Worm (Caenorhabditis elegans): ENCODE measurements around the gene abts-3.

The abts-3 gene

DNA sequence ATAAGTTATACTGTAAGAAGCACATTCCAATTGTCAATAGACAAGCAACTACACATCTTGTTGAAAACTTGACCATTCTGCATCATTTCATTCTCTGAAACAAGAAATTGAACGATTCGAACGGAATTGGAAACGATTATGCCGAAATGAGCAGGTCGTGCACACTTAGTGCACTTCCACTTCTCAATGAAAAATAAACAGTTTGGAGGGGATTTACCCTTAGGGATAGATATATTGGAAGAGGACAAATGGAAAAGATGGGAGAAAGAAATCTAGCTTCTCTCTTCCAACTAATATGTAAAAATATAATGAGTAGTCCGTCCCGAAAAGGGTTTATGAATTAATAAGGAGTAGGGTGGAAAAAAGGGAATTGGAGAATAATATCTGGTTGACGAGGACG, 36.5 kb downstream of the abts-3 start, which contains the start of gene hst-3.1:
Gene hst-3.1 (minus strand): TSS at position 101 of the 400 bp plus-strand sequence.
- no peak for TF ChIP-seq him-1 (tag; optimal IDR thresholded peaks at IDR 0.05)
- TF ChIP-seq W03F9.2 (tag; optimal IDR thresholded peaks at IDR 0.05), result no peak
- no peak for TF ChIP-seq dao-5 (tag; optimal IDR thresholded peaks at IDR 0.05)

DNA sequence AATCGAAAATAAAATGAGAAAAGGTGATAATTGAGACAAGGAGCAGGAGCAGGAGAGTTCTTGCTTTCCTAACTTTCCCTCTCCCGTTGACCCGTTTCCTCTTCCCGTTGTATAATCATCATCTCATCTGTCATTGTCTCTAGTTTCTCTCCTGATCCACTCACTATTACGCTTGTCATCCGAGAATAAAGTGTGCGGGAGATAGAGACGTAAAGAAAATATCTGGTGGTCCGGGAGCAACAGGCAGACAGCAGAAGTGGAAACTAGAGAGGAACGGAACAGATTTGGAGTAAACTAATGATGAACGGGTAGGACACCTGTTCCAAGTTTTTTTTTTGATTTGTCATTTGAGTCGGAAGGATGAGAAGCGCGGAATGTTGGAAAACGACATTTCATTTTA, 37.5 kb downstream of the abts-3 start:
- TF ChIP-seq dao-5 (tag; optimal IDR thresholded peaks at IDR 0.05) (no peak), him-1 (tag; optimal IDR thresholded peaks at IDR 0.05) (no peak)

ce11 chrII:6171228-6171627, 38.5 kb downstream of the abts-3 start, which contains the start of gene F40H3.3:
Gene F40H3.3, plus strand, starts transcription at chrII:6171507.
- TF ChIP-seq dao-5 (tag; optimal IDR thresholded peaks at IDR 0.05) (no peak), him-1 (tag; optimal IDR thresholded peaks at IDR 0.05) (no peak), W03F9.2 (tag; optimal IDR thresholded peaks at IDR 0.05) (no peak)

- TF ChIP-seq W03F9.2 (tag; optimal IDR thresholded peaks at IDR 0.05) (no peak), him-1 (tag; optimal IDR thresholded peaks at IDR 0.05) (no peak), dao-5 (tag; optimal IDR thresholded peaks at IDR 0.05) (no peak)
Observed at ce11 chrII:6173400-6173799, 40.7 kb downstream of the abts-3 start, which contains the start of gene F40H3.2. Gene F40H3.2, plus strand, starts transcription at chrII:6173649.

ce11 chrII:6175027-6175426, 42.3 kb downstream of the abts-3 start:
- no peak for TF ChIP-seq dao-5 (tag; optimal IDR thresholded peaks at IDR 0.05)
- peak; percentile 13 for TF ChIP-seq him-1 (tag; optimal IDR thresholded peaks at IDR 0.05)

ce11 chrII:6176154-6176897, 43.6 kb downstream of the abts-3 start:
- TF ChIP-seq him-1 (tag; optimal IDR thresholded peaks at IDR 0.05) (no peak), dao-5 (tag; optimal IDR thresholded peaks at IDR 0.05) (no peak), W03F9.2 (tag; optimal IDR thresholded peaks at IDR 0.05) (no peak)

ce11 chrII:6177975-6178742, 45.5 kb downstream of the abts-3 start:
- TF ChIP-seq W03F9.2 (tag; optimal IDR thresholded peaks at IDR 0.05), result no peak
- no peak for TF ChIP-seq dao-5 (tag; optimal IDR thresholded peaks at IDR 0.05)
- no peak for TF ChIP-seq him-1 (tag; optimal IDR thresholded peaks at IDR 0.05)

ce11 chrII:6178743-6179129, 46.0 kb downstream of the abts-3 start:
- TF ChIP-seq W03F9.2 (tag; optimal IDR thresholded peaks at IDR 0.05) (no peak), him-1 (tag; optimal IDR thresholded peaks at IDR 0.05) (no peak), dao-5 (tag; optimal IDR thresholded peaks at IDR 0.05) (no peak)

DNA sequence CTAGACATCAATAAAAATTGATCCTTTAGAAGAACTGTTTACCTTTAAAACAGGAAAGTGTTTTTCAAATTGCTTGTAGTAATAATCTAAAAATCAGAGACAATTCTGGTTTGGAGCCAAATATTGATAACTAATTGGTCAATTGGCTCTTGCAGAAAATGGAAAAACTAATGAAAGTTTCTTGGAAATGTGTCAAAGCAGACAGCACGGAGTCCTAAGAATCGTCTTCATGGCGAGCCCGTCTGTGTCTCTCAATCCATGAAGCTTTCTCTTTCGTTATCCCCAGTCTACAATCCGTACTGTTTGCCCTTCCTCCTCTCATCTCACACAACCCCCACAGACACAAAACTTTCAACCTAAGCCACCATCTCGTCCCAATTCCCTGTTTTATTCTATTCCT, 46.8 kb downstream of the abts-3 start, which contains the start of gene F40H3.1:
Gene F40H3.1 (plus strand): TSS at position 301 of the 400 bp plus-strand sequence.
- TF ChIP-seq dao-5 (tag; optimal IDR thresholded peaks at IDR 0.05) (no peak), him-1 (tag; optimal IDR thresholded peaks at IDR 0.05) (no peak), W03F9.2 (tag; optimal IDR thresholded peaks at IDR 0.05) (no peak)

DNA sequence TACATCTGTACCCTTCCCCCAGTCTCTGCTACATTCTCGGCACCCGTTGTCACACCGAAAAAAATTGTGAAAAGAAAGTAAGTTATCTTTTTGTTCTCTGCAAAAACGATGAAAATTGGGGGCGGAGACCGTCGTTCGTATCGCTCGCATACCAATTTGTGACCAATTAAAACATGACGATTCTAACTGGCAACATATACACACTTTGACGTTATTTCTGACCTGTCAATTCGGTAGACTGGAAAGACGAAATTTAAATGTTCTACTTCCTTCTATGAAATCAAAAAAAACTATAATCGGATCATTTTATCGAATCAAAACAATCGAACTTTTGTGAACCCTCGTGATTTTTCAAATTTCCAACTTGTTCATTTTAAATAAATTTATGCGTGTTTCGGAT, 47.9 kb downstream of the abts-3 start:
- TF ChIP-seq him-1 (tag; optimal IDR thresholded peaks at IDR 0.05) (no peak), W03F9.2 (tag; optimal IDR thresholded peaks at IDR 0.05) (no peak), dao-5 (tag; optimal IDR thresholded peaks at IDR 0.05) (no peak)

DNA sequence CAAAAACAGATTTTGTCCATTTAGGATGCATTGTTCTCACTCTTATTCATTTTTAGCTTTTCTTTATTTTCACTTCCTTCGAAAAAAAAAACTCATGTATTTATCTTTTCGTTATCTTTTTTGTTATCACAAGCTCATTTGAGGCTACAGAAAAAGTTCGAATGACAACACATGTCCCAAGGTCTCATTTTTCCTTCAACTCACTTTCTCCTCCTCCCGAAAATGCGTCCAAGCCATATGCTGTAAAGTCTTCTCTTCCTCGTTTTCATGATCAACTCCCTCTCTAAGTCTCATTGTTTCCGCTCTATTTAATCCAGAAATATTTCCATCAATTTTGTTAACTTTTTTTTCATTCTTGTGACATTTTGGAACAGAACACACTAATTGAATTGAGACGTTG, 48.6 kb downstream of the abts-3 start:
- TF ChIP-seq dao-5 (tag; optimal IDR thresholded peaks at IDR 0.05) (no peak), him-1 (tag; optimal IDR thresholded peaks at IDR 0.05) (no peak), W03F9.2 (tag; optimal IDR thresholded peaks at IDR 0.05) (no peak)

- TF ChIP-seq W03F9.2 (tag; optimal IDR thresholded peaks at IDR 0.05), result no peak
- TF ChIP-seq dao-5 (tag; optimal IDR thresholded peaks at IDR 0.05), result no peak
- no peak for TF ChIP-seq him-1 (tag; optimal IDR thresholded peaks at IDR 0.05)
Observed at ce11 chrII:6190770-6191169, 58.1 kb downstream of the abts-3 start.

DNA sequence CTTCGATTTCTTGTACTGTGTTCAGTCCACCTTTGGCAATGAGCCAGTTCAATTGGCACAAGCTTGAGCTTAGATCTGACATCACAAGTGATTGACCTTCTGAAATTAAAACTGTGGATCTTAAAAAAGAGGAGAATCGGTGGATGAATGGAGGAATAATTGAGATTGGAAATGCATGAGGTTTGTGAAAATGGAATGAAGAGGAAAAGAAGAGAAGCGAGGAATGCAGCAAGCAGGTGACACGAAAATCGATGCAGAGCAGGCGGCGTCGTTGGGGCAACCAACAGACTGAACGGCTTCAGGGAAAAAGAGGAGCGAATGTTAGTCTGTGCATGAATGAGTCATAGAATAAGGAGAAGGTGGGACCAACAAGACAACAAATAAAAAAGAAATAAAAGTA, 58.6 kb downstream of the abts-3 start, which contains the start of gene fkh-8:
Gene fkh-8 (minus strand): TSS at position 101 of the 400 bp plus-strand sequence.
- TF ChIP-seq dao-5 (tag; optimal IDR thresholded peaks at IDR 0.05) (no peak), him-1 (tag; optimal IDR thresholded peaks at IDR 0.05) (no peak), W03F9.2 (tag; optimal IDR thresholded peaks at IDR 0.05) (no peak)

- TF ChIP-seq W03F9.2 (tag; optimal IDR thresholded peaks at IDR 0.05) (no peak), dao-5 (tag; optimal IDR thresholded peaks at IDR 0.05) (no peak), him-1 (tag; optimal IDR thresholded peaks at IDR 0.05) (no peak)
Observed at ce11 chrII:6192484-6192883, 59.8 kb downstream of the abts-3 start, which contains the start of gene cpb-2. Gene cpb-2, plus strand, starts transcription at chrII:6192784.
